Worm (Caenorhabditis elegans): ENCODE results near the gene C30G12.6.

DNA sequence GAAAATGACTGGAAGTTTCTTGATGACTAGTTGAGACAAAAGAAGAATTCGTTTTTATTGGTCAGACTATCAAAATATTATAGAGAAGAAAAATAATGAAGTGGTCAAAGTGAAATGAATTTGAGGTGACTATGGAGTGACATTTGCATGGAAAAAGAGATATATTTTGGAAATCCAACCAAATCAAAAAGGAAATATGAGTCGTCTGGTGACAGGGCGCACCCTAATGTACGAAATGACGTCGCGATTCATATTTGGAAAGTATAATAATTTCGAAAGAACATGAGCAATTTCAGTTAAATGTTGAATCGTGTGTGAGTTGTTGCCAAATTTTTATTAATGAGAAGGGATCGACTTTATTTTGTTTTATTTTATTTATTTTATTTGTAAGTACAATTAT, 21.7 kb upstream of the C30G12.6 start, which contains the start of gene F21D12.2:
- TF ChIP-seq nhr-11 (tag; optimal IDR thresholded peaks at IDR 0.05) = no peak
- TF ChIP-seq egl-5 (tag; optimal IDR thresholded peaks at IDR 0.05) = no peak
- no peak for TF ChIP-seq ceh-82 (tag; optimal IDR thresholded peaks at IDR 0.05)

Data from whole organism, L3 larva.